Worm (Caenorhabditis elegans) whole organism, early embryonic: Measurements from ENCODE around the gene aat-7.

Experiments used
- aly-1 ChIP-seq: sonication (generic microtip); optimal IDR thresholded peaks from 2 replicates; lab custom pipeline; 2016; ENCODE audit warnings: missing genetic modification characterization, missing compliant biosample characterization
- ama-1 ChIP-seq: fragments of 150-350 bp; optimal IDR thresholded peaks from 2 replicates; lab custom pipeline; 2014
- flt-1 ChIP-seq: fragments of 200-800 bp; sonication (Bioruptor generic); IDR thresholded peaks from 2 replicates; pipeline ENCODE4 v1.3.6; 2022; ENCODE audit warnings: missing genetic modification characterization, missing compliant biosample characterization
- tbx-37 ChIP-seq: fragments of 200-800 bp; sonication (Bioruptor generic); conservative IDR thresholded peaks from 2 replicates; pipeline ENCODE4 v1.3.6; 2022; ENCODE audit warnings: missing genetic modification reagents, missing genetic modification characterization, missing compliant biosample characterization

DNA sequence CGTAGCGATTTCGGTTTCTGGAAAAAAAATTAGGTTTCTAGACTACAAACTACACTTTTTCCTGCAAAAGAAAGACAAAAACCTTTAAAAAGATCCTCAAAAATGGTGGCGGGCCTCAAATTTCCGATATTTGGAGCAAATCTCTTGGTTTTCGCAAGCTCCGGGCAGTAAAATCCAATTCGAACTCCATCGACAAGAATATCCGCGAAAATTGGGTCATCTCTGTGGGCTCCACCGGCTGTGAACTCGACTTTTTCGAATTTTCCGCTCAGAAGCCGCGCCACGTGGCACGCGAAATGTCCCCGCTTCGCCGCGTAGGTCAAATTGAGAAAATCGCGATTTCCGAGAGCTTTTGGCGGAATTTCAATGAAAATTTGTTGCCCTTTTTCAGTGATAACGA is 50.0 kb downstream of the aat-7 start:
- TF ChIP-seq ama-1 (lab: Kevin White, UChicago) (no peak), flt-1 (GFP tag; lab: Robert Waterston, UW) (no peak), tbx-37 (GFP tag; lab: Robert Waterston, UW) (no peak), aly-1 (tag; lab: Kevin White, UChicago) (no peak)
